Worm (Caenorhabditis elegans) whole organism, L3 larva: ENCODE results near the gene D1014.4.

ENCODE experiments used
- R02D3.7 ChIP-seq: fragments of 150-350 bp; optimal IDR thresholded peaks from 2 replicates; lab custom pipeline; 2014; ENCODE audit warnings: missing biosample characterization, missing genetic modification characterization
- ama-1 ChIP-seq: fragments of 150-350 bp; optimal IDR thresholded peaks from 2 replicates; lab custom pipeline; 2018
- elt-3 ChIP-seq, 3 experiments: fragments of 150-350 bp in 1 of 3; sonication (generic microtip) in 2 of 3; optimal IDR thresholded peaks; 2 replicates in 2 of 3; 4 replicates in 1 of 3; lab custom pipeline; 2014 to 2017; ENCODE audit warnings: missing biosample characterization in 3 of 3, missing genetic modification characterization in 3 of 3
- lin-15B ChIP-seq: fragments of 150-350 bp; optimal IDR thresholded peaks from 2 replicates; lab custom pipeline; 2014; ENCODE audit warnings: missing biosample characterization, missing genetic modification characterization
- mdl-1 ChIP-seq: fragments of 150-350 bp; optimal IDR thresholded peaks from 2 replicates; lab custom pipeline; 2014; ENCODE audit warnings: missing biosample characterization, missing genetic modification characterization
- pqm-1 ChIP-seq: fragments of 150-350 bp; optimal IDR thresholded peaks from 2 replicates; lab custom pipeline; 2017; ENCODE audit warnings: missing biosample characterization, missing genetic modification characterization, inconsistent platforms
- skn-1 ChIP-seq: fragments of 150-350 bp; optimal IDR thresholded peaks from 2 replicates; lab custom pipeline; 2014; ENCODE audit warnings: missing biosample characterization, missing genetic modification characterization
- snpc-4 ChIP-seq: fragments of 150-350 bp; optimal IDR thresholded peaks from 2 replicates; lab custom pipeline; 2014; ENCODE audit warnings: missing biosample characterization, missing genetic modification characterization
- ztf-4 ChIP-seq: fragments of 150-350 bp; optimal IDR thresholded peaks from 2 replicates; lab custom pipeline; 2014; ENCODE audit warnings: missing biosample characterization, missing genetic modification characterization

ce11 chrV:8098239-8098638 lies 34.8 kb upstream of the D1014.4 start, which contains the start of gene str-145:
- TF ChIP-seq elt-3 (tag; optimal IDR thresholded peaks at IDR 0.05; lab: Kevin White, UChicago) (no peak), skn-1 (tag; lab: Kevin White, UChicago) (no peak), mdl-1 (tag; lab: Kevin White, UChicago) (no peak), ama-1 (lab: Kevin White, UChicago) (no peak), R02D3.7 (no peak), lin-15B (no peak), pqm-1 (tag; lab: Kevin White, UChicago) (no peak), ztf-4 (tag; lab: Kevin White, UChicago) (no peak), snpc-4 (tag; lab: Kevin White, UChicago) (no peak)
